Worm (Caenorhabditis elegans): ENCODE results near the gene T24C4.5.

DNA sequence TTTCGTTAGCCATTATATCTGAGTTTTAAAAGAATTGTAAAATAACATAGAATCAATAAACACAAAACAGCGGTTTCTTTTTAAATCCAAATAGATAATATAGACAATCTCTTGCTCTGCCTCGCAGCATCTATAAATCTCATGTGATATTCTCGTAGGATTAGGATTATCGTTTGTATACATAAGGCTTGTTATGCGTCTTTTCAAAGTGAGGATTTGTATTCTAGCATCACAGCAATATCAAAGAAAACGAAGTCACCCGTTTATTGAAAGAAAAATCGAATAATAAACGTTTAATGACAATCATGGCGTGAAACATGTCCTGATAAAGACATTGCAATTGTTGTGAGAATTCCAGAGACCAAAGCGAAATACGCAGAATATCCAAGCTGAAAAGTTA, 7.2 kb downstream of the T24C4.5 start, which contains the start of the genes T24C4.3 and clc-20:
- TF ChIP-seq ceh-13 (GFP tag; optimal IDR thresholded peaks at IDR 0.05) (no peak), flt-1 (GFP tag; IDR thresholded peaks at IDR 0.05) (no peak), ama-1 (optimal IDR thresholded peaks at IDR 0.05) (no peak), B0310.2 (tag; optimal IDR thresholded peaks at IDR 0.05) (no peak), hnd-1 (tag; optimal IDR thresholded peaks at IDR 0.05) (no peak), F13C5.2 (tag; optimal IDR thresholded peaks at IDR 0.05) (no peak)

All from whole organism, early embryonic.